Worm (Caenorhabditis elegans) whole organism, L4/young adult: ENCODE data around the gene eppl-1.

ENCODE experiments used
- W03F9.2 ChIP-seq: fragments of 150-350 bp; optimal IDR thresholded peaks from 2 replicates; lab custom pipeline; 2014; ENCODE audit warnings: missing biosample characterization, missing genetic modification characterization
- dao-5 ChIP-seq: sonication (generic microtip); optimal IDR thresholded peaks from 2 replicates; lab custom pipeline; 2016; ENCODE audit warnings: missing genotype, missing genetic modification characterization, moderate library complexity, missing compliant biosample characterization
- him-1 ChIP-seq: sonication (generic microtip); optimal IDR thresholded peaks from 2 replicates; lab custom pipeline; 2016; ENCODE audit warnings: missing genotype, missing genetic modification reagents, missing genetic modification characterization, missing compliant biosample characterization

DNA sequence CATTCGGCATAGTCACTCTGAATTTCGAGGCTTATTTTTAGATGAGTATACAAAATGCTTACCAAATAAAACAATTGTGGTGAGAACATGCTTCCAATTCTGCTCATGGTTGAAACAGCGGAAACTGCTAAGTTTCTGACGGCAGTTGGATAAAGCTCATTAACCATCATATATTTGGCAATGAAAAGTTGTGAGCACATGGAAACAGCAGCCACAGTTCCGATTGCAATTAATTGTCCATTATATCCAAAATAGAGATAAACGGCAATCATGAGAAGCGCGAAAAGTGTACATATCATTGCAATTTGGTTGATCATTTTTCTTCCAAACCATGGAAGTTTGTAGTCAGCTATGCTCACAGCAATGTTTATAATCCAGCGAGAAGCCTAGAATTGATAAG is 9.6 kb upstream of the eppl-1 start:
- TF ChIP-seq him-1 (tag; lab: Kevin White, UChicago): no peak
- TF ChIP-seq dao-5 (tag; lab: Kevin White, UChicago): no peak
- no peak for TF ChIP-seq W03F9.2 (tag; lab: Kevin White, UChicago)
